Worm (Caenorhabditis elegans): Measurements from ENCODE around the gene irld-19.

DNA sequence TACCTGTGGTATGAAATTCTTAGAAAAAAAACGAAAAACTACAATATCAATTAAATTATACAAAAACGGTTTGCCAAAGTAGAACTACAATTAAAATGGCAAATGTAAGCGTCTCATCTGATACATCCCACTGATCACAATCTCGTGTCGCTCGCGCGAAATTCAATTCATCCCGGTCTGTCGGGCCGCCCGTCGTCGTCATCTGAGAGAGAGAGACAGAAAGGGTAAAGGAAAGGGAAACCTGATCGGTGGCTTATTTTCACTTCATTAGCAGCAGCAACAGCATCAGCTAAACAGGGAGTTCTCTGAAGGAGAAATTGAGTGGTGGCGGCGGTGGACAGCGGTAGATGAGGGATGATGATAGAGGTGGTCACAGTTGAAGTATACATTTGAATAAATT, 36.4 kb upstream of the irld-19 start:
- TF ChIP-seq tab-1 (GFP tag; IDR thresholded peaks at IDR 0.05): no peak
- TF ChIP-seq ref-1 (GFP tag; conservative IDR thresholded peaks at IDR 0.05): no peak
- TF ChIP-seq flt-1 (GFP tag; IDR thresholded peaks at IDR 0.05): no peak

All from whole organism, midembryonic.